Worm (Caenorhabditis elegans) whole organism, young adult: ENCODE results near the gene C08D8.1.

Experiments used
- B0019.2 ChIP-seq: fragments of 200-800 bp; sonication (Bioruptor generic); conservative IDR thresholded peaks from 2 replicates; pipeline ENCODE4 v1.3.6; 2022; ENCODE audit warnings: missing genetic modification reagents, missing genetic modification characterization, missing compliant biosample characterization
- D2030.7 ChIP-seq: fragments of 200-800 bp; sonication (Bioruptor generic); IDR thresholded peaks from 2 replicates; pipeline ENCODE4 v1.3.6; 2022; ENCODE audit warnings: missing genetic modification reagents, missing genetic modification characterization, missing compliant biosample characterization
- F23B12.7 ChIP-seq: sonication (generic microtip); optimal IDR thresholded peaks from 2 replicates; lab custom pipeline; 2017; ENCODE audit warnings: missing genetic modification characterization, mild to moderate bottlenecking, missing compliant biosample characterization, antibody characterized with exemption, moderate library complexity; ENCODE audit not compliant: insufficient read depth
- F33H1.4 ChIP-seq: fragments of 200-800 bp; sonication (Bioruptor generic); IDR thresholded peaks from 2 replicates; pipeline ENCODE4 v1.3.6; 2022; ENCODE audit warnings: missing genetic modification reagents, missing genetic modification characterization, missing compliant biosample characterization
- F37B4.10 ChIP-seq: fragments of 200-800 bp; sonication (Bioruptor generic); IDR thresholded peaks from 2 replicates; pipeline ENCODE4 v1.3.6; 2022; ENCODE audit warnings: missing genetic modification characterization, missing compliant biosample characterization
- F39B2.1 ChIP-seq: fragments of 200-800 bp; sonication (Bioruptor generic); IDR thresholded peaks from 2 replicates; pipeline ENCODE4 v1.3.6; 2022; ENCODE audit warnings: missing genetic modification reagents, missing genetic modification characterization, missing compliant biosample characterization
- F49E8.2 ChIP-seq: sonication (generic microtip); optimal IDR thresholded peaks from 3 replicates; lab custom pipeline; 2017; ENCODE audit warnings: missing genetic modification characterization, mild to moderate bottlenecking, missing compliant biosample characterization, antibody characterized with exemption, moderate library complexity; ENCODE audit not compliant: insufficient read depth
- F57A8.1 ChIP-seq: fragments of 200-800 bp; sonication (Bioruptor generic); optimal IDR thresholded peaks from 2 replicates; lab custom pipeline; 2018; ENCODE audit warnings: mild to moderate bottlenecking, missing genetic modification characterization, moderate library complexity, missing compliant biosample characterization
- K12H6.12 ChIP-seq: fragments of 200-800 bp; sonication (Bioruptor generic); optimal IDR thresholded peaks from 2 replicates; lab custom pipeline; 2018; ENCODE audit warnings: mild to moderate bottlenecking, missing genetic modification characterization, missing compliant biosample characterization
- ZK185.1 ChIP-seq: sonication (generic microtip); optimal IDR thresholded peaks from 2 replicates; lab custom pipeline; 2016; ENCODE audit warnings: mild to moderate bottlenecking, missing genetic modification characterization, missing compliant biosample characterization; ENCODE audit not compliant: poor library complexity, severe bottlenecking
- aptf-2 ChIP-seq: fragments of 200-800 bp; sonication (Bioruptor generic); conservative IDR thresholded peaks from 2 replicates; pipeline ENCODE4 v1.3.6; 2022; ENCODE audit warnings: missing genetic modification reagents, missing genetic modification characterization, missing compliant biosample characterization
- aptf-3 ChIP-seq: fragments of 200-800 bp; sonication (Bioruptor generic); IDR thresholded peaks from 2 replicates; pipeline ENCODE4 v1.3.6; 2022; ENCODE audit warnings: missing genetic modification characterization, missing compliant biosample characterization
- atf-7 ChIP-seq: sonication (generic microtip); optimal IDR thresholded peaks from 2 replicates; lab custom pipeline; 2017; ENCODE audit warnings: mild to moderate bottlenecking, missing genetic modification characterization, missing compliant biosample characterization
- attf-6 ChIP-seq: fragments of 200-800 bp; sonication (Bioruptor generic); IDR thresholded peaks from 2 replicates; pipeline ENCODE4 v1.3.6; 2022; ENCODE audit warnings: missing genetic modification reagents, missing genetic modification characterization, missing compliant biosample characterization
- bed-2 ChIP-seq: fragments of 200-800 bp; sonication (Bioruptor generic); IDR thresholded peaks from 2 replicates; pipeline ENCODE4 v1.3.6; 2022; ENCODE audit warnings: missing genetic modification reagents, missing genetic modification characterization, missing compliant biosample characterization
- cebp-2 ChIP-seq: fragments of 200-800 bp; sonication (Bioruptor generic); IDR thresholded peaks from 2 replicates; pipeline ENCODE4 v1.3.6; 2022; ENCODE audit warnings: missing genetic modification characterization, missing compliant biosample characterization
- ceh-100 ChIP-seq: fragments of 200-800 bp; sonication (Bioruptor generic); IDR thresholded peaks from 2 replicates; pipeline ENCODE4 v1.3.6; 2022; ENCODE audit warnings: missing genetic modification reagents, missing genetic modification characterization, missing compliant biosample characterization
- ceh-40 ChIP-seq: fragments of 200-800 bp; sonication (Bioruptor generic); IDR thresholded peaks from 2 replicates; pipeline ENCODE4 v1.3.6; 2022; ENCODE audit warnings: missing genetic modification characterization, missing compliant biosample characterization
- ceh-58 ChIP-seq: fragments of 200-800 bp; sonication (Bioruptor generic); IDR thresholded peaks from 2 replicates; pipeline ENCODE4 v1.3.6; 2022; ENCODE audit warnings: missing genetic modification characterization, missing compliant biosample characterization
- ceh-79 ChIP-seq: sonication (generic microtip); optimal IDR thresholded peaks from 2 replicates; lab custom pipeline; 2017; ENCODE audit warnings: mild to moderate bottlenecking, missing genetic modification characterization, missing compliant biosample characterization
- efl-1 ChIP-seq: fragments of 150-350 bp; optimal IDR thresholded peaks from 2 replicates; lab custom pipeline; 2014; ENCODE audit warnings: missing biosample characterization, missing genetic modification reagents, missing genetic modification characterization
- egl-18 ChIP-seq: fragments of 200-800 bp; sonication (Bioruptor generic); IDR thresholded peaks from 2 replicates; pipeline ENCODE4 v1.3.6; 2022; ENCODE audit warnings: missing genetic modification reagents, missing genetic modification characterization, missing compliant biosample characterization
- egrh-3 ChIP-seq: fragments of 200-800 bp; sonication (Bioruptor generic); IDR thresholded peaks from 2 replicates; pipeline ENCODE4 v1.3.6; 2022; ENCODE audit warnings: missing genetic modification reagents, missing genetic modification characterization, missing compliant biosample characterization
- ets-4 ChIP-seq: fragments of 200-800 bp; sonication (Bioruptor generic); optimal IDR thresholded peaks from 2 replicates; lab custom pipeline; 2018; ENCODE audit warnings: mild to moderate bottlenecking, missing genetic modification characterization, missing compliant biosample characterization
- hmg-1.2 ChIP-seq: fragments of 200-800 bp; sonication (Bioruptor generic); IDR thresholded peaks from 2 replicates; pipeline ENCODE4 v1.3.6; 2022; ENCODE audit warnings: missing genetic modification reagents, missing genetic modification characterization, missing compliant biosample characterization
- hmg-20 ChIP-seq: fragments of 200-800 bp; sonication (Bioruptor generic); IDR thresholded peaks from 2 replicates; pipeline ENCODE4 v1.3.6; 2022; ENCODE audit warnings: missing genetic modification reagents, missing genetic modification characterization, missing compliant biosample characterization
- let-526 ChIP-seq: fragments of 200-800 bp; sonication (Bioruptor generic); IDR thresholded peaks from 2 replicates; pipeline ENCODE4 v1.3.6; 2022; ENCODE audit warnings: missing genetic modification reagents, missing genetic modification characterization, missing compliant biosample characterization
- lin-40 ChIP-seq: sonication (generic microtip); optimal IDR thresholded peaks from 2 replicates; lab custom pipeline; 2016; ENCODE audit warnings: missing genetic modification characterization, mild to moderate bottlenecking, missing compliant biosample characterization, missing genotype, missing genetic modification reagents
- madf-3 ChIP-seq: fragments of 200-800 bp; sonication (Bioruptor generic); IDR thresholded peaks from 2 replicates; pipeline ENCODE4 v1.3.6; 2022; ENCODE audit warnings: missing genetic modification reagents, missing genetic modification characterization, missing compliant biosample characterization
- madf-6 ChIP-seq: fragments of 200-800 bp; sonication (Bioruptor generic); IDR thresholded peaks from 2 replicates; pipeline ENCODE4 v1.3.6; 2022; ENCODE audit warnings: missing genetic modification reagents, missing genetic modification characterization, missing compliant biosample characterization
- madf-8 ChIP-seq: fragments of 200-800 bp; sonication (Bioruptor generic); conservative IDR thresholded peaks from 2 replicates; pipeline ENCODE4 v1.3.6; 2022; ENCODE audit warnings: missing genetic modification reagents, missing genetic modification characterization, missing compliant biosample characterization
- mel-28 ChIP-seq: sonication (generic microtip); optimal IDR thresholded peaks from 2 replicates; lab custom pipeline; 2016; ENCODE audit warnings: borderline replicate concordance, mild to moderate bottlenecking, missing genetic modification characterization, missing compliant biosample characterization
- nfyb-1 ChIP-seq: fragments of 200-800 bp; sonication (Bioruptor generic); IDR thresholded peaks from 2 replicates; pipeline ENCODE4 v1.3.6; 2022; ENCODE audit warnings: missing genetic modification reagents, missing genetic modification characterization, missing compliant biosample characterization
- nhr-120 ChIP-seq: fragments of 200-800 bp; sonication (Bioruptor generic); IDR thresholded peaks from 2 replicates; pipeline ENCODE4 v1.3.6; 2022; ENCODE audit warnings: missing genetic modification characterization, missing compliant biosample characterization
- sdz-38 ChIP-seq: sonication (generic microtip); optimal IDR thresholded peaks from 2 replicates; lab custom pipeline; 2016; ENCODE audit warnings: missing genotype, missing genetic modification characterization, missing compliant biosample characterization
- tlf-1 ChIP-seq: fragments of 200-800 bp; sonication (Bioruptor generic); optimal IDR thresholded peaks from 2 replicates; lab custom pipeline; 2018; ENCODE audit warnings: mild to moderate bottlenecking, missing genetic modification characterization, missing compliant biosample characterization
- unc-62 ChIP-seq: fragments of 150-350 bp; optimal IDR thresholded peaks from 2 replicates; lab custom pipeline; 2014; ENCODE audit warnings: missing biosample characterization, missing genetic modification reagents, missing genetic modification characterization
- zfh-2 ChIP-seq: fragments of 200-800 bp; sonication (Bioruptor generic); conservative IDR thresholded peaks from 2 replicates; pipeline ENCODE4 v1.3.6; 2022; ENCODE audit warnings: missing genetic modification reagents, missing genetic modification characterization, missing compliant biosample characterization
- ztf-28 ChIP-seq: fragments of 200-800 bp; sonication (Bioruptor generic); IDR thresholded peaks from 2 replicates; pipeline ENCODE4 v1.3.6; 2022; ENCODE audit warnings: missing genetic modification reagents, missing genetic modification characterization, missing compliant biosample characterization

Gene C08D8.1

ce11 chrV:8323545-8323944, 22.0 kb upstream of the C08D8.1 start:
- TF ChIP-seq aptf-2 (GFP tag; lab: Robert Waterston, UW) (no peak), mel-28 (no peak), nhr-120 (GFP tag; lab: Robert Waterston, UW) (no peak), K12H6.12 (no peak), tlf-1 (GFP tag; lab: Kevin White, UChicago) (no peak), lin-40 (tag; lab: Kevin White, UChicago) (no peak), ceh-58 (no peak), ZK185.1 (tag; lab: Kevin White, UChicago) (no peak)

- TF ChIP-seq zfh-2 (GFP tag; lab: Robert Waterston, UW) (peak; percentile 63), atf-7 (tag; lab: Kevin White, UChicago) (no peak)
Measured at ce11 chrV:8325906-8326305, 19.7 kb upstream of the C08D8.1 start.

ce11 chrV:8327080-8327479, 18.5 kb upstream of the C08D8.1 start:
- TF ChIP-seq hmg-1.2: peak; percentile 60; the same call in 1 of the 2 replicates
- TF ChIP-seq efl-1: peak; percentile 14
- TF ChIP-seq ceh-79 (tag; lab: Kevin White, UChicago): no peak
- TF ChIP-seq egrh-3 (GFP tag; lab: Robert Waterston, UW): peak; percentile 79; the same call in 1 of the 2 replicates
- peak; percentile 81 for TF ChIP-seq zfh-2 (GFP tag; lab: Robert Waterston, UW)
- peak; percentile 35; the same call in 1 of the 2 replicates for TF ChIP-seq madf-8 (GFP tag; lab: Robert Waterston, UW)
- TF ChIP-seq madf-6: peak; percentile 72
- TF ChIP-seq aptf-3 (GFP tag; lab: Robert Waterston, UW): 0 out of 2 replicates have a peak, but pooled peaks have one; percentile 53
- no peak for TF ChIP-seq unc-62

- TF ChIP-seq ceh-58 (0 out of 2 replicates have a peak, but pooled peaks have one; percentile 18), aptf-3 (GFP tag; lab: Robert Waterston, UW) (0 out of 2 replicates have a peak, but pooled peaks have one; percentile 84), B0019.2 (peak; percentile 40; the same call in 1 of the 2 replicates), F39B2.1 (GFP tag; lab: Robert Waterston, UW) (0 out of 2 replicates have a peak, but pooled peaks have one; percentile 60), cebp-2 (GFP tag; lab: Robert Waterston, UW) (peak; percentile 77; the same call in 1 of the 2 replicates), ceh-40 (GFP tag; lab: Robert Waterston, UW) (peak; percentile 85), let-526 (0 out of 2 replicates have a peak, but pooled peaks have one; percentile 70), ceh-100 (GFP tag; lab: Robert Waterston, UW) (0 out of 2 replicates have a peak, but pooled peaks have one; percentile 15), F33H1.4 (GFP tag; lab: Robert Waterston, UW) (0 out of 2 replicates have a peak, but pooled peaks have one; percentile 25), egrh-3 (GFP tag; lab: Robert Waterston, UW) (peak; percentile 70), F37B4.10 (GFP tag; lab: Robert Waterston, UW) (0 out of 2 replicates have a peak, but pooled peaks have one; percentile 82), hmg-20 (GFP tag; lab: Robert Waterston, UW) (0 out of 2 replicates have a peak, but pooled peaks have one; percentile 28), madf-3 (GFP tag; lab: Robert Waterston, UW) (peak; percentile 80; the same call in 1 of the 2 replicates), egl-18 (GFP tag; lab: Robert Waterston, UW) (0 out of 2 replicates have a peak, but pooled peaks have one; percentile 63), ztf-28 (GFP tag; lab: Robert Waterston, UW) (0 out of 2 replicates have a peak, but pooled peaks have one; percentile 49), D2030.7 (GFP tag; lab: Robert Waterston, UW) (peak; percentile 16; the same call in 1 of the 2 replicates)
Measured at ce11 chrV:8329390-8329789, 16.2 kb upstream of the C08D8.1 start.

- no peak for TF ChIP-seq mel-28
- TF ChIP-seq nfyb-1 (GFP tag; lab: Robert Waterston, UW): no peak
- TF ChIP-seq aptf-2 (GFP tag; lab: Robert Waterston, UW): no peak
- no peak for TF ChIP-seq F23B12.7
- no peak for TF ChIP-seq bed-2 (GFP tag; lab: Robert Waterston, UW)
- TF ChIP-seq attf-6 (GFP tag; lab: Robert Waterston, UW): no peak
- TF ChIP-seq sdz-38 (tag; lab: Kevin White, UChicago): no peak
- TF ChIP-seq ets-4 (GFP tag; lab: Kevin White, UChicago): no peak
- TF ChIP-seq cebp-2 (GFP tag; lab: Robert Waterston, UW): no peak
- TF ChIP-seq F49E8.2: no peak
- no peak for TF ChIP-seq F57A8.1 (GFP tag; lab: Kevin White, UChicago)
Measured at ce11 chrV:8334360-8334759, 11.2 kb upstream of the C08D8.1 start, which contains the start of gene tmd-2. Gene tmd-2, plus strand, starts transcription at chrV:8334660.
